Fruit fly (Drosophila melanogaster) whole organism, embryonic: ENCODE data around the gene CG31805.
A peak's percentile ranks its signal among the peaks of the same experiment; 100 is the strongest.

Experiments
- Adf1 ChIP-seq: fragments of 200-800 bp; sonication (Bioruptor generic); IDR thresholded peaks from 2 replicates; pipeline ENCODE4 v1.3.6; 2022; ENCODE audit warnings: missing biosample characterization, missing genetic modification characterization
- Atf-2 ChIP-seq: fragments of 200-800 bp; sonication (Bioruptor generic); optimal IDR thresholded peaks from 2 replicates; lab custom pipeline; 2016; ENCODE audit warnings: missing biosample characterization, missing genetic modification characterization
- CG10321 ChIP-seq: fragments of 200-800 bp; sonication (Bioruptor generic); IDR thresholded peaks from 2 replicates; pipeline ENCODE4 v1.3.6; 2022; ENCODE audit warnings: missing biosample characterization, missing genetic modification characterization
- CG10366 ChIP-seq: fragments of 200-800 bp; sonication (Bioruptor generic); IDR thresholded peaks from 2 replicates; pipeline ENCODE4 v1.3.6; 2022; ENCODE audit warnings: missing biosample characterization, missing genetic modification characterization
- CG11398 ChIP-seq: fragments of 200-800 bp; sonication (Bioruptor generic); optimal IDR thresholded peaks from 2 replicates; lab custom pipeline; 2016; ENCODE audit warnings: missing biosample characterization, missing genetic modification characterization
- CG11696 ChIP-seq: fragments of 200-800 bp; sonication (Bioruptor generic); IDR thresholded peaks from 2 replicates; pipeline ENCODE4 v1.3.6; 2022; ENCODE audit warnings: missing biosample characterization, missing genetic modification characterization
- CG11723 ChIP-seq: fragments of 200-800 bp; sonication (Bioruptor generic); optimal IDR thresholded peaks from 2 replicates; lab custom pipeline; 2017; ENCODE audit warnings: missing biosample characterization, mild to moderate bottlenecking, missing genetic modification characterization
- CG13624 ChIP-seq: fragments of 200-800 bp; sonication (Bioruptor generic); optimal IDR thresholded peaks from 2 replicates; lab custom pipeline; 2016; ENCODE audit warnings: missing biosample characterization, missing genetic modification characterization
- CG15073 ChIP-seq: fragments of 200-800 bp; sonication (Bioruptor generic); optimal IDR thresholded peaks from 2 replicates; lab custom pipeline; 2016; ENCODE audit warnings: missing biosample characterization, missing genetic modification characterization
- CG17359 ChIP-seq: fragments of 200-800 bp; sonication (Bioruptor generic); optimal IDR thresholded peaks from 3 replicates; lab custom pipeline; 2018; ENCODE audit warnings: missing biosample characterization, mild to moderate bottlenecking, missing genetic modification characterization, moderate library complexity
- CG17361 ChIP-seq: fragments of 200-800 bp; sonication (Bioruptor generic); IDR thresholded peaks from 3 replicates; pipeline ENCODE4 v1.3.6; 2022; ENCODE audit warnings: missing biosample characterization, missing genetic modification characterization
- CG17912 ChIP-seq: fragments of 200-800 bp; sonication (Bioruptor generic); optimal IDR thresholded peaks from 2 replicates; lab custom pipeline; 2018; ENCODE audit warnings: missing biosample characterization, mild to moderate bottlenecking, missing genetic modification characterization
- CG2875 ChIP-seq: fragments of 200-800 bp; sonication (Bioruptor generic); optimal IDR thresholded peaks from 2 replicates; lab custom pipeline; 2017; ENCODE audit warnings: missing biosample characterization, mild to moderate bottlenecking, missing genetic modification characterization, missing genetic modification reagents
- CG31365 ChIP-seq: fragments of 200-800 bp; sonication (Bioruptor generic); optimal IDR thresholded peaks from 2 replicates; lab custom pipeline; 2018; ENCODE audit warnings: missing biosample characterization, mild to moderate bottlenecking, missing genetic modification characterization
- CG4328 ChIP-seq: fragments of 200-800 bp; sonication (Bioruptor generic); optimal IDR thresholded peaks from 3 replicates; lab custom pipeline; 2017; ENCODE audit warnings: missing biosample characterization, missing genetic modification reagents, missing genetic modification characterization
- CG4820 ChIP-seq: fragments of 200-800 bp; sonication (Bioruptor generic); optimal IDR thresholded peaks from 3 replicates; lab custom pipeline; 2016; ENCODE audit warnings: missing biosample characterization, missing genetic modification characterization
- CG7372 ChIP-seq: fragments of 200-800 bp; sonication (Bioruptor generic); IDR thresholded peaks from 2 replicates; pipeline ENCODE4 v1.3.6; 2022; ENCODE audit warnings: missing biosample characterization, missing genetic modification characterization
- CG8359 ChIP-seq: fragments of 200-800 bp; sonication (Bioruptor generic); optimal IDR thresholded peaks from 2 replicates; lab custom pipeline; 2017; ENCODE audit warnings: missing biosample characterization, mild to moderate bottlenecking, missing genetic modification characterization, borderline replicate concordance
- CG8388 ChIP-seq: fragments of 200-800 bp; sonication (Bioruptor generic); optimal IDR thresholded peaks from 2 replicates; lab custom pipeline; 2019; ENCODE audit warnings: missing biosample characterization, mild to moderate bottlenecking, missing genetic modification characterization, moderate library complexity
- CG8765 ChIP-seq: fragments of 200-800 bp; sonication (Bioruptor generic); IDR thresholded peaks from 2 replicates; pipeline ENCODE4 v1.3.6; 2022; ENCODE audit warnings: missing biosample characterization, missing genetic modification characterization
- CG8924 ChIP-seq: fragments of 200-800 bp; optimal IDR thresholded peaks from 3 replicates; lab custom pipeline; 2019; ENCODE audit warnings: missing biosample characterization, mild to moderate bottlenecking, missing genetic modification characterization, moderate library complexity
- CG8944 ChIP-seq: fragments of 200-800 bp; sonication (Bioruptor generic); optimal IDR thresholded peaks from 3 replicates; lab custom pipeline; 2016; ENCODE audit warnings: missing biosample characterization, missing genetic modification characterization
- E2f1 ChIP-seq: fragments of 200-800 bp; sonication (Bioruptor generic); IDR thresholded peaks from 2 replicates; pipeline ENCODE4 v1.3.6; 2022; ENCODE audit warnings: missing biosample characterization, missing genetic modification characterization
- Fer2 ChIP-seq: fragments of 200-800 bp; sonication (Bioruptor generic); optimal IDR thresholded peaks from 2 replicates; lab custom pipeline; 2018; ENCODE audit warnings: missing biosample characterization, mild to moderate bottlenecking, missing genetic modification characterization, moderate library complexity
- Gug ChIP-seq: fragments of 200-800 bp; sonication (Bioruptor generic); IDR thresholded peaks from 4 replicates; pipeline ENCODE4 v1.3.6; 2022; ENCODE audit warnings: missing biosample characterization, missing genetic modification characterization
- HLH54F ChIP-seq: fragments of 200-800 bp; sonication (Bioruptor generic); optimal IDR thresholded peaks from 3 replicates; lab custom pipeline; 2016; ENCODE audit warnings: missing biosample characterization, missing genetic modification characterization
- HmgD ChIP-seq: fragments of 200-800 bp; sonication (Bioruptor generic); optimal IDR thresholded peaks from 3 replicates; lab custom pipeline; 2016; ENCODE audit warnings: missing biosample characterization, missing genetic modification characterization
- Mad ChIP-seq: fragments of 200-800 bp; sonication (Bioruptor generic); optimal IDR thresholded peaks from 2 replicates; lab custom pipeline; 2016; ENCODE audit warnings: missing biosample characterization, missing genetic modification characterization
- NK7.1 ChIP-seq: fragments of 200-800 bp; sonication (Bioruptor generic); optimal IDR thresholded peaks from 3 replicates; lab custom pipeline; 2016; ENCODE audit warnings: missing biosample characterization, missing genetic modification characterization
- Neu2 ChIP-seq: fragments of 200-800 bp; sonication (Bioruptor generic); optimal IDR thresholded peaks from 3 replicates; lab custom pipeline; 2016; ENCODE audit warnings: missing biosample characterization, missing genetic modification characterization, borderline replicate concordance
- PHDP ChIP-seq: fragments of 200-800 bp; sonication (Bioruptor generic); optimal IDR thresholded peaks from 3 replicates; lab custom pipeline; 2018; ENCODE audit warnings: missing biosample characterization, mild to moderate bottlenecking, missing genetic modification characterization, moderate library complexity
- Sox102F ChIP-seq: fragments of 200-800 bp; sonication (Bioruptor generic); optimal IDR thresholded peaks from 2 replicates; lab custom pipeline; 2018; ENCODE audit warnings: missing biosample characterization, mild to moderate bottlenecking, missing genetic modification characterization, moderate library complexity
- ab ChIP-seq: fragments of 200-800 bp; sonication (Bioruptor generic); optimal IDR thresholded peaks from 2 replicates; lab custom pipeline; 2016; ENCODE audit warnings: missing biosample characterization, missing genetic modification characterization
- amos ChIP-seq: fragments of 200-800 bp; sonication (Bioruptor generic); IDR thresholded peaks from 2 replicates; pipeline ENCODE4 v1.3.6; 2022; ENCODE audit warnings: missing biosample characterization, missing genetic modification characterization; ENCODE audit not compliant: partially characterized antibody
- ap ChIP-seq: fragments of 200-800 bp; sonication (Bioruptor generic); IDR thresholded peaks from 2 replicates; pipeline ENCODE4 v1.3.6; 2022; ENCODE audit warnings: missing biosample characterization, missing genetic modification characterization
- cg ChIP-seq: fragments of 200-800 bp; sonication (Bioruptor generic); optimal IDR thresholded peaks from 3 replicates; lab custom pipeline; 2019; ENCODE audit warnings: missing biosample characterization, mild to moderate bottlenecking, missing genetic modification characterization, moderate library complexity
- dpn ChIP-seq, 2 experiments: fragments of 200-800 bp; sonication (Bioruptor generic); optimal IDR thresholded peaks; 3 replicates each; lab custom pipeline; 2016; ENCODE audit warnings: missing biosample characterization in 2 of 2, missing genetic modification characterization in 2 of 2
- her ChIP-seq: fragments of 200-800 bp; sonication (Bioruptor generic); optimal IDR thresholded peaks from 2 replicates; lab custom pipeline; 2016; ENCODE audit warnings: missing biosample characterization, missing genetic modification characterization
- ind ChIP-seq: fragments of 200-800 bp; sonication (Bioruptor generic); optimal IDR thresholded peaks from 3 replicates; lab custom pipeline; 2016; ENCODE audit warnings: missing biosample characterization, missing genetic modification characterization
- jigr1 ChIP-seq: fragments of 200-800 bp; sonication (Bioruptor generic); IDR thresholded peaks from 3 replicates; pipeline ENCODE4 v1.3.6; 2022; ENCODE audit warnings: missing biosample characterization, missing genetic modification characterization
- jumu ChIP-seq: fragments of 200-800 bp; sonication (Bioruptor generic); optimal IDR thresholded peaks from 3 replicates; lab custom pipeline; 2016; ENCODE audit warnings: missing biosample characterization, missing genetic modification characterization
- lab ChIP-seq: fragments of 200-800 bp; sonication (Bioruptor generic); optimal IDR thresholded peaks from 3 replicates; lab custom pipeline; 2017; ENCODE audit warnings: missing biosample characterization, missing genetic modification characterization, mild to moderate bottlenecking, moderate library complexity, missing genetic modification reagents
- mirr ChIP-seq: fragments of 200-800 bp; sonication (Bioruptor generic); optimal IDR thresholded peaks from 3 replicates; lab custom pipeline; 2018; ENCODE audit warnings: missing biosample characterization, mild to moderate bottlenecking, missing genetic modification characterization
- pita ChIP-seq: fragments of 200-800 bp; sonication (Bioruptor generic); optimal IDR thresholded peaks from 2 replicates; lab custom pipeline; 2017; ENCODE audit warnings: missing biosample characterization, mild to moderate bottlenecking, missing genetic modification characterization
- psq ChIP-seq: fragments of 200-800 bp; sonication (Bioruptor generic); optimal IDR thresholded peaks from 2 replicates; lab custom pipeline; 2017; ENCODE audit warnings: missing biosample characterization, missing genetic modification characterization
- tap ChIP-seq: fragments of 200-800 bp; optimal IDR thresholded peaks from 3 replicates; lab custom pipeline; 2019; ENCODE audit warnings: missing biosample characterization, mild to moderate bottlenecking, missing genetic modification characterization, moderate library complexity
- trem ChIP-seq: fragments of 200-800 bp; optimal IDR thresholded peaks from 3 replicates; lab custom pipeline; 2019; ENCODE audit warnings: missing biosample characterization, mild to moderate bottlenecking, missing genetic modification characterization, moderate library complexity
- unc-4 ChIP-seq: fragments of 200-800 bp; sonication (Bioruptor generic); IDR thresholded peaks from 2 replicates; pipeline ENCODE4 v1.3.6; 2022; ENCODE audit warnings: missing biosample characterization, missing genetic modification characterization; ENCODE audit not compliant: partially characterized antibody
- zen2 ChIP-seq: fragments of 200-800 bp; sonication (Bioruptor generic); IDR thresholded peaks from 3 replicates; pipeline ENCODE4 v1.3.6; 2022; ENCODE audit warnings: missing biosample characterization, missing genetic modification characterization; ENCODE audit not compliant: partially characterized antibody

CG31805 gene

DNA sequence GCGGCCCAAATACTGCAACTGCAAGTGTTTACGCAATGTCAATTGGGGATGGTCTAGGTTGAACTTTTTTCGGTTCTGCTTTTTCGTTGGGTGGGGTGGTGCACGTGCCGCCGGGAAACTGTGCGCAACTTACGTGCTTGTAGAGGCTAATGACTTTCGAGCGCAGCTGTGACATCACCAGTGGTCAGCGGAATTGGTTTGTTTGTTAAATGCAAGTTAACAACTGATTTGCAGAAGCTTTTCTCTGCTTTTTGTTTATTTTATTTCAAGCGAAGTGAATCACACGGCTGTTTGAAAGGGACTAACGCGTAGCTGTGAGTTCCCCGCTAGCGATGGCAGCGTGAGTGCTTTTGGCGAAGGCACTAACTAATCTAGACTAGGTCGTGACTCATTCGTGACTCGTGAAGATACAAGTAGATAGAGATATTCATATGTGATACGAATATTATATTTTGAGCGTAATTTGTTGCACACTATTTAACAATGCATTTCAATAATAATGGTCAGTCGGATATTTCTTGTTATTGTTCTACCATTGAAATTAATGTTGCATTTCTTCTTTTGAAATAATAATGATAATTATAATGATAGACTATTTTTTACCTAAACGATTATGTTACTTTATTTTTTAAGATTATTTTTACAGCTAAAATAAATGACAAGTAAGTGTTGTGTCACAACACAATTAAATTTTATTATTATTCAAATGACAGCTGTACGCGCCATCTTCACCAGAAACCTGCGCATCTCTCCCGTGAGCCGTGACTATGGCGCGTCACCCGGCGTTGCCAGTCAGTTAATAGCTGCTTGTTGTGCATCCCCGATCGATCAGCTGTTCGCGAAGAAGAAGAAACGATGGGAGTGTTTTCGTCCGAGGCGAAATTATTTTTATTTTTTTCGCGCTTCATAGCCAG lies 12.4 kb downstream of the CG31805 start, which contains the start of the genes osi and tweek (continued):
- TF ChIP-seq unc-4 (GFP tag; lab: Robert Waterston, UW): peak; percentile 78
- no peak for TF ChIP-seq NK7.1
- TF ChIP-seq CG11696 (GFP tag; lab: Robert Waterston, UW): no peak
- TF ChIP-seq psq (GFP tag; lab: Kevin White, UChicago): no peak
- TF ChIP-seq pita (GFP tag; lab: Kevin White, UChicago): no peak
- TF ChIP-seq CG15073: peak; percentile 16
- TF ChIP-seq jigr1: no peak
- peak; percentile 10 for TF ChIP-seq mirr (GFP tag; lab: Kevin White, UChicago)
- TF ChIP-seq CG8765 (GFP tag; lab: Robert Waterston, UW): no peak
- peak; percentile 58 for TF ChIP-seq trem (tag; lab: Kevin White, UChicago)
- peak; percentile 0 for TF ChIP-seq Fer2 (tag; lab: Kevin White, UChicago)
- TF ChIP-seq CG8359: no peak
- TF ChIP-seq CG17359 (tag; lab: Kevin White, UChicago): no peak
- TF ChIP-seq ab (GFP tag; lab: Kevin White, UChicago): peak; percentile 15
- peak; percentile 63 for TF ChIP-seq HLH54F (GFP tag; lab: Kevin White, UChicago)
- TF ChIP-seq ind (GFP tag; lab: Kevin White, UChicago): peak; percentile 42
- TF ChIP-seq HmgD (GFP tag; lab: Kevin White, UChicago): no peak
- peak; percentile 60 to 61 for TF ChIP-seq dpn (GFP tag; optimal IDR thresholded peaks at IDR 0.05; lab: Kevin White, UChicago)
- TF ChIP-seq Atf-2 (GFP tag; lab: Kevin White, UChicago): no peak
- no peak for TF ChIP-seq CG17912 (GFP tag; lab: Kevin White, UChicago)
- no peak for TF ChIP-seq CG31365 (tag; lab: Kevin White, UChicago)
- peak; percentile 23 for TF ChIP-seq lab (GFP tag; lab: Kevin White, UChicago)
- TF ChIP-seq CG8944: peak; percentile 55
- TF ChIP-seq zen2 (GFP tag; lab: Robert Waterston, UW): peak; percentile 91
- TF ChIP-seq Adf1: 0 out of 2 replicates have a peak, but pooled peaks have one; percentile 14
- TF ChIP-seq tap (tag; lab: Kevin White, UChicago): peak; percentile 27
- no peak for TF ChIP-seq CG2875 (GFP tag; lab: Kevin White, UChicago)
- no peak; the same call in 2 of the 3 replicates for TF ChIP-seq CG17361 (GFP tag; lab: Robert Waterston, UW)
- peak; percentile 13; the same call in 1 of the 2 replicates for TF ChIP-seq E2f1 (GFP tag; lab: Robert Waterston, UW)
- TF ChIP-seq cg (GFP tag; lab: Kevin White, UChicago): no peak
- TF ChIP-seq CG4820: peak; percentile 47
- TF ChIP-seq CG10321: no peak
- TF ChIP-seq amos: peak; percentile 94
- TF ChIP-seq jumu (GFP tag; lab: Kevin White, UChicago): no peak
- TF ChIP-seq CG11723 (GFP tag; lab: Kevin White, UChicago): no peak
- peak; percentile 21; the same call in 1 of the 2 replicates for TF ChIP-seq CG10366 (GFP tag; lab: Robert Waterston, UW)
- no peak for TF ChIP-seq Sox102F (GFP tag; lab: Kevin White, UChicago)
- no peak for TF ChIP-seq Mad (GFP tag; lab: Kevin White, UChicago)
- TF ChIP-seq CG4328: no peak
- no peak for TF ChIP-seq PHDP (tag; lab: Kevin White, UChicago)
- no peak for TF ChIP-seq CG8388
- TF ChIP-seq CG13624 (GFP tag; lab: Kevin White, UChicago): no peak
- peak; percentile 25 for TF ChIP-seq her (GFP tag; lab: Kevin White, UChicago)
- peak; percentile 65; the same call in 2 of the 4 replicates for TF ChIP-seq Gug
- TF ChIP-seq CG8924: peak; percentile 66
- TF ChIP-seq CG11398 (GFP tag; lab: Kevin White, UChicago): no peak
- no peak for TF ChIP-seq ap (GFP tag; lab: Robert Waterston, UW)
- TF ChIP-seq CG7372 (GFP tag; lab: Robert Waterston, UW): 0 out of 2 replicates have a peak, but pooled peaks have one; percentile 9
- TF ChIP-seq Neu2 (GFP tag; lab: Kevin White, UChicago): no peak
